Worm (Caenorhabditis elegans) whole organism, L4 larva: ENCODE data around the gene npp-27.

Experiments used
- D1046.2 ChIP-seq: fragments of 200-800 bp; sonication (Bioruptor generic); IDR thresholded peaks from 2 replicates; pipeline ENCODE4 v1.3.6; 2022; ENCODE audit warnings: missing genetic modification characterization, missing compliant biosample characterization
- aly-2 ChIP-seq: sonication (generic microtip); optimal IDR thresholded peaks from 2 replicates; lab custom pipeline; 2018; ENCODE audit warnings: missing biosample characterization, missing genetic modification characterization
- ama-1 ChIP-seq: fragments of 150-350 bp; optimal IDR thresholded peaks from 2 replicates; lab custom pipeline; 2014; ENCODE audit warnings: inconsistent platforms, mixed read lengths
- ceh-28 ChIP-seq: fragments of 150-350 bp; optimal IDR thresholded peaks from 2 replicates; lab custom pipeline; 2014; ENCODE audit warnings: missing biosample characterization, missing genetic modification reagents, missing genetic modification characterization
- dmd-8 ChIP-seq: fragments of 200-800 bp; sonication (Bioruptor generic); IDR thresholded peaks from 2 replicates; pipeline ENCODE4 v1.3.6; 2022; ENCODE audit warnings: missing genetic modification characterization, missing compliant biosample characterization
- pha-4 ChIP-seq, 2 experiments: fragments of 150-350 bp in 1 of 2; fragments of 200-800 bp in 1 of 2; sonication (Bioruptor generic) in 1 of 2; IDR thresholded peaks in 1 of 2; optimal IDR thresholded peaks in 1 of 2; 2 replicates each; pipeline versions ENCODE4 v1.3.6 to Lab custom; 2014 to 2022; ENCODE audit warnings: missing genetic modification characterization in 2 of 2, missing genetic modification reagents in 2 of 2, missing biosample characterization in 1 of 2, missing compliant biosample characterization in 1 of 2
- zag-1 ChIP-seq: fragments of 150-350 bp; optimal IDR thresholded peaks from 2 replicates; lab custom pipeline; 2014; ENCODE audit warnings: missing biosample characterization, missing genetic modification characterization

ce11 chrIV:7954006-7954405 lies 44.0 kb upstream of the npp-27 start:
- no peak for TF ChIP-seq ceh-28 (tag; lab: Kevin White, UChicago)
- TF ChIP-seq zag-1 = no peak
- TF ChIP-seq ama-1 (lab: Kevin White, UChicago) = no peak
- TF ChIP-seq dmd-8 = no peak
- no peak for TF ChIP-seq aly-2 (tag; lab: Kevin White, UChicago)
- TF ChIP-seq D1046.2 (GFP tag; lab: Robert Waterston, UW) = no peak
- TF ChIP-seq pha-4 (GFP tag; IDR thresholded peaks at IDR 0.05; lab: Robert Waterston, UW) = no peak
- no peak for TF ChIP-seq pha-4 (tag; optimal IDR thresholded peaks at IDR 0.05; lab: Kevin White, UChicago)
